Worm (Caenorhabditis elegans) whole organism, young adult: ENCODE results near the gene clec-63.

Experiments
- B0035.1 ChIP-seq: sonication (generic microtip); optimal IDR thresholded peaks from 2 replicates; lab custom pipeline; 2016; ENCODE audit warnings: missing genetic modification characterization, mild to moderate bottlenecking, missing compliant biosample characterization, missing genotype, missing genetic modification reagents
- B0261.1 ChIP-seq: sonication (generic microtip); optimal IDR thresholded peaks from 2 replicates; lab custom pipeline; 2016; ENCODE audit warnings: mild to moderate bottlenecking, missing genetic modification characterization, moderate library complexity, missing compliant biosample characterization
- F22D6.2 ChIP-seq: sonication (generic microtip); optimal IDR thresholded peaks from 2 replicates; lab custom pipeline; 2016; ENCODE audit warnings: mild to moderate bottlenecking, missing genetic modification characterization, missing compliant biosample characterization
- F57C9.4 ChIP-seq: sonication (generic microtip); optimal IDR thresholded peaks from 2 replicates; lab custom pipeline; 2017; ENCODE audit warnings: mild to moderate bottlenecking, missing genetic modification characterization, missing compliant biosample characterization
- K11D2.4 ChIP-seq: fragments of 200-800 bp; sonication (Bioruptor generic); IDR thresholded peaks from 2 replicates; pipeline ENCODE4 v1.3.6; 2022; ENCODE audit warnings: missing genetic modification reagents, missing genetic modification characterization, missing compliant biosample characterization
- T07F8.4 ChIP-seq: sonication (generic microtip); optimal IDR thresholded peaks from 2 replicates; lab custom pipeline; 2016; ENCODE audit warnings: mild to moderate bottlenecking, missing genetic modification characterization, moderate library complexity, missing compliant biosample characterization
- Y67H2A.10 ChIP-seq: fragments of 200-800 bp; sonication (Bioruptor generic); conservative IDR thresholded peaks from 2 replicates; pipeline ENCODE4 v1.3.6; 2022; ENCODE audit warnings: missing genetic modification reagents, missing genetic modification characterization, missing compliant biosample characterization
- akir-1 ChIP-seq: fragments of 200-800 bp; sonication (Bioruptor generic); optimal IDR thresholded peaks from 2 replicates; lab custom pipeline; 2018; ENCODE audit warnings: mild to moderate bottlenecking, missing genetic modification characterization, moderate library complexity, missing compliant biosample characterization
- ama-1 ChIP-seq, 3 experiments: fragments of 150-350 bp in 1 of 3; sonication (generic microtip) in 2 of 3; optimal IDR thresholded peaks; 2 replicates each; lab custom pipeline; 2014 to 2018; ENCODE audit warnings: missing biosample characterization in 2 of 3, missing genetic modification characterization in 2 of 3, missing genetic modification reagents in 2 of 3
- aptf-2 ChIP-seq: fragments of 200-800 bp; sonication (Bioruptor generic); conservative IDR thresholded peaks from 2 replicates; pipeline ENCODE4 v1.3.6; 2022; ENCODE audit warnings: missing genetic modification reagents, missing genetic modification characterization, missing compliant biosample characterization
- attf-6 ChIP-seq: fragments of 200-800 bp; sonication (Bioruptor generic); IDR thresholded peaks from 2 replicates; pipeline ENCODE4 v1.3.6; 2022; ENCODE audit warnings: missing genetic modification reagents, missing genetic modification characterization, missing compliant biosample characterization
- cebp-1 ChIP-seq, 2 experiments: fragments of 200-800 bp in 1 of 2; sonication (Bioruptor generic) in 1 of 2; sonication (generic microtip) in 1 of 2; IDR thresholded peaks in 1 of 2; optimal IDR thresholded peaks in 1 of 2; 2 replicates each; pipeline versions ENCODE4 v1.3.6 to Lab custom; 2017 to 2022; ENCODE audit warnings: missing compliant biosample characterization in 2 of 2, missing genetic modification characterization in 2 of 2, mild to moderate bottlenecking in 1 of 2, missing genetic modification reagents in 1 of 2, moderate library complexity in 1 of 2
- cebp-2 ChIP-seq: fragments of 200-800 bp; sonication (Bioruptor generic); IDR thresholded peaks from 2 replicates; pipeline ENCODE4 v1.3.6; 2022; ENCODE audit warnings: missing genetic modification characterization, missing compliant biosample characterization
- ceh-40 ChIP-seq: fragments of 200-800 bp; sonication (Bioruptor generic); IDR thresholded peaks from 2 replicates; pipeline ENCODE4 v1.3.6; 2022; ENCODE audit warnings: missing genetic modification characterization, missing compliant biosample characterization
- ceh-58 ChIP-seq: fragments of 200-800 bp; sonication (Bioruptor generic); IDR thresholded peaks from 2 replicates; pipeline ENCODE4 v1.3.6; 2022; ENCODE audit warnings: missing genetic modification characterization, missing compliant biosample characterization
- ceh-79 ChIP-seq: sonication (generic microtip); optimal IDR thresholded peaks from 2 replicates; lab custom pipeline; 2017; ENCODE audit warnings: mild to moderate bottlenecking, missing genetic modification characterization, missing compliant biosample characterization
- ekl-4 ChIP-seq: fragments of 200-800 bp; sonication (Bioruptor generic); IDR thresholded peaks from 2 replicates; pipeline ENCODE4 v1.3.6; 2022; ENCODE audit warnings: missing genetic modification reagents, missing genetic modification characterization, missing compliant biosample characterization
- fkh-3 ChIP-seq: sonication (generic microtip); optimal IDR thresholded peaks from 2 replicates; lab custom pipeline; 2016; ENCODE audit warnings: mild to moderate bottlenecking, missing genetic modification characterization, missing compliant biosample characterization
- gei-17 ChIP-seq: fragments of 200-800 bp; sonication (Bioruptor generic); optimal IDR thresholded peaks from 2 replicates; lab custom pipeline; 2018; ENCODE audit warnings: mild to moderate bottlenecking, missing genetic modification characterization, missing compliant biosample characterization
- let-607 ChIP-seq, 2 experiments: fragments of 200-800 bp in 1 of 2; sonication (Bioruptor generic) in 1 of 2; sonication (generic microtip) in 1 of 2; optimal IDR thresholded peaks; 2 replicates each; lab custom pipeline; 2016 to 2018; ENCODE audit warnings: mild to moderate bottlenecking in 2 of 2, missing compliant biosample characterization in 2 of 2, missing genetic modification characterization in 2 of 2, moderate library complexity in 2 of 2, missing genotype in 1 of 2
- lsy-27 ChIP-seq: sonication (generic microtip); optimal IDR thresholded peaks from 2 replicates; lab custom pipeline; 2017; ENCODE audit warnings: missing genetic modification characterization, mild to moderate bottlenecking, missing compliant biosample characterization, antibody characterized with exemption, missing genotype, borderline replicate concordance; ENCODE audit not compliant: insufficient read depth
- madf-6 ChIP-seq: fragments of 200-800 bp; sonication (Bioruptor generic); IDR thresholded peaks from 2 replicates; pipeline ENCODE4 v1.3.6; 2022; ENCODE audit warnings: missing genetic modification reagents, missing genetic modification characterization, missing compliant biosample characterization
- madf-8 ChIP-seq: fragments of 200-800 bp; sonication (Bioruptor generic); conservative IDR thresholded peaks from 2 replicates; pipeline ENCODE4 v1.3.6; 2022; ENCODE audit warnings: missing genetic modification reagents, missing genetic modification characterization, missing compliant biosample characterization
- mcd-1 ChIP-seq: fragments of 200-800 bp; sonication (Bioruptor generic); IDR thresholded peaks from 2 replicates; pipeline ENCODE4 v1.3.6; 2022; ENCODE audit warnings: missing genetic modification reagents, missing genetic modification characterization, missing compliant biosample characterization
- mes-4 ChIP-seq: sonication (generic microtip); optimal IDR thresholded peaks from 2 replicates; lab custom pipeline; 2016; ENCODE audit warnings: missing genotype, missing genetic modification characterization, missing compliant biosample characterization
- nfya-2 ChIP-seq: fragments of 200-800 bp; sonication (Bioruptor generic); IDR thresholded peaks from 2 replicates; pipeline ENCODE4 v1.3.6; 2022; ENCODE audit warnings: missing genetic modification reagents, missing genetic modification characterization, missing compliant biosample characterization
- nhr-179 ChIP-seq: sonication (generic microtip); optimal IDR thresholded peaks from 2 replicates; lab custom pipeline; 2016; ENCODE audit warnings: mild to moderate bottlenecking, missing genetic modification characterization, missing compliant biosample characterization
- rcor-1 ChIP-seq: fragments of 200-800 bp; sonication (Bioruptor generic); IDR thresholded peaks from 2 replicates; pipeline ENCODE4 v1.3.6; 2022; ENCODE audit warnings: missing genetic modification reagents, missing genetic modification characterization, missing compliant biosample characterization
- rec-8 ChIP-seq, 2 experiments: sonication (generic microtip); optimal IDR thresholded peaks; 2 replicates each; lab custom pipeline; 2016; ENCODE audit warnings: mild to moderate bottlenecking in 2 of 2, missing genetic modification characterization in 2 of 2, missing genetic modification reagents in 2 of 2, missing genotype in 2 of 2, missing biosample characterization in 1 of 2, missing compliant biosample characterization in 1 of 2, moderate library complexity in 1 of 2
- snpc-1.1 ChIP-seq: sonication (generic microtip); optimal IDR thresholded peaks from 2 replicates; lab custom pipeline; 2017; ENCODE audit warnings: missing genetic modification characterization, mild to moderate bottlenecking, missing compliant biosample characterization, antibody characterized with exemption, moderate library complexity, missing genotype, missing genetic modification reagents; ENCODE audit not compliant: insufficient read depth
- snpc-3.4 ChIP-seq: sonication (generic microtip); optimal IDR thresholded peaks from 2 replicates; lab custom pipeline; 2017; ENCODE audit warnings: missing genetic modification characterization, mild to moderate bottlenecking, missing compliant biosample characterization, antibody characterized with exemption, moderate library complexity, missing genotype, missing genetic modification reagents
- snpc-4 ChIP-seq, 5 experiments: fragments of 150-350 bp in 1 of 5; sonication (generic microtip) in 4 of 5; optimal IDR thresholded peaks; 2 replicates each; lab custom pipeline; 2014 to 2018; ENCODE audit warnings: missing genetic modification characterization in 5 of 5, missing biosample characterization in 3 of 5, antibody characterized with exemption in 2 of 5, mild to moderate bottlenecking in 2 of 5, missing compliant biosample characterization in 2 of 5, missing genotype in 2 of 5, moderate library complexity in 2 of 5, missing genetic modification reagents in 1 of 5
- sptf-2 ChIP-seq: fragments of 200-800 bp; sonication (Bioruptor generic); optimal IDR thresholded peaks from 2 replicates; lab custom pipeline; 2018; ENCODE audit warnings: mild to moderate bottlenecking, missing genetic modification characterization, missing compliant biosample characterization
- zfh-2 ChIP-seq: fragments of 200-800 bp; sonication (Bioruptor generic); conservative IDR thresholded peaks from 2 replicates; pipeline ENCODE4 v1.3.6; 2022; ENCODE audit warnings: missing genetic modification reagents, missing genetic modification characterization, missing compliant biosample characterization
- ztf-22 ChIP-seq: fragments of 200-800 bp; sonication (Bioruptor generic); optimal IDR thresholded peaks from 2 replicates; lab custom pipeline; 2018; ENCODE audit warnings: mild to moderate bottlenecking, missing genetic modification characterization, moderate library complexity, missing compliant biosample characterization
- ztf-25 ChIP-seq: fragments of 200-800 bp; sonication (Bioruptor generic); IDR thresholded peaks from 2 replicates; pipeline ENCODE4 v1.3.6; 2022; ENCODE audit warnings: missing genetic modification reagents, missing genetic modification characterization, missing compliant biosample characterization
- ztf-3 ChIP-seq: fragments of 200-800 bp; sonication (Bioruptor generic); optimal IDR thresholded peaks from 2 replicates; lab custom pipeline; 2018; ENCODE audit warnings: mild to moderate bottlenecking, missing genetic modification characterization, missing compliant biosample characterization

The clec-63 gene

ce11 chrII:12923225-12923624, 27.8 kb downstream of the clec-63 start (continued):
- TF ChIP-seq K11D2.4 (GFP tag; lab: Robert Waterston, UW) (no peak), zfh-2 (no peak), cebp-1 (GFP tag; IDR thresholded peaks at IDR 0.05; lab: Robert Waterston, UW) (no peak), cebp-1 (tag; optimal IDR thresholded peaks at IDR 0.05; lab: Kevin White, UChicago) (no peak), ama-1 (optimal IDR thresholded peaks at IDR 0.05; lab: Kevin White, UChicago) (no peak), ama-1 (GFP tag; optimal IDR thresholded peaks at IDR 0.05; lab: Kevin White, UChicago) (peak in 1 of 2 experiments; percentile 91), F57C9.4 (no peak), ceh-79 (tag; lab: Kevin White, UChicago) (no peak), lsy-27 (tag; lab: Kevin White, UChicago) (no peak), B0035.1 (no peak), madf-8 (GFP tag; lab: Robert Waterston, UW) (no peak), let-607 (tag; optimal IDR thresholded peaks at IDR 0.05; lab: Kevin White, UChicago) (no peak), ztf-25 (0 out of 2 replicates have a peak, but pooled peaks have one; percentile 11), madf-6 (peak; percentile 69), cebp-2 (0 out of 2 replicates have a peak, but pooled peaks have one; percentile 79), ceh-40 (GFP tag; lab: Robert Waterston, UW) (no peak), rec-8 (tag; optimal IDR thresholded peaks at IDR 0.05; lab: Kevin White, UChicago) (peak in 1 of 2 experiments; percentile 45), attf-6 (GFP tag; lab: Robert Waterston, UW) (0 out of 2 replicates have a peak, but pooled peaks have one; percentile 63), ekl-4 (GFP tag; lab: Robert Waterston, UW) (peak; percentile 68), F22D6.2 (tag; lab: Kevin White, UChicago) (no peak), mes-4 (no peak), snpc-3.4 (tag; lab: Kevin White, UChicago) (peak; percentile 24), Y67H2A.10 (GFP tag; lab: Robert Waterston, UW) (no peak), gei-17 (GFP tag; lab: Kevin White, UChicago) (no peak), T07F8.4 (no peak), snpc-4 (GFP tag; optimal IDR thresholded peaks at IDR 0.05; lab: Kevin White, UChicago) (peak; percentile 6), snpc-4 (tag; optimal IDR thresholded peaks at IDR 0.05; lab: Kevin White, UChicago) (peak in 1 of 4 experiments; percentile 3), rcor-1 (GFP tag; lab: Robert Waterston, UW) (no peak)

ce11 chrII:12925551-12925950, 30.1 kb downstream of the clec-63 start, which contains the start of gene F58G1.8:
Gene F58G1.8 (minus strand): TSS chrII:12925651.
- no peak for TF ChIP-seq ztf-22 (GFP tag; lab: Kevin White, UChicago)

ce11 chrII:12928241-12928640, 32.8 kb downstream of the clec-63 start, which contains the start of gene F58G1.3:
Gene F58G1.3 (minus strand): TSS chrII:12928341.
- no peak for TF ChIP-seq T07F8.4
- TF ChIP-seq ceh-58 (GFP tag; lab: Robert Waterston, UW): no peak
- TF ChIP-seq nfya-2 (GFP tag; lab: Robert Waterston, UW): no peak
- no peak for TF ChIP-seq cebp-2
- TF ChIP-seq nhr-179: no peak
- TF ChIP-seq zfh-2: no peak
- no peak for TF ChIP-seq snpc-1.1 (tag; lab: Kevin White, UChicago)
- TF ChIP-seq ztf-25: no peak
- no peak for TF ChIP-seq aptf-2 (GFP tag; lab: Robert Waterston, UW)
- TF ChIP-seq mcd-1 (GFP tag; lab: Robert Waterston, UW): no peak
- TF ChIP-seq akir-1 (GFP tag; lab: Kevin White, UChicago): no peak
- TF ChIP-seq B0261.1 (tag; lab: Kevin White, UChicago): no peak
- no peak for TF ChIP-seq fkh-3 (tag; lab: Kevin White, UChicago)
- no peak for TF ChIP-seq ztf-3 (GFP tag; lab: Kevin White, UChicago)
- no peak for TF ChIP-seq sptf-2 (GFP tag; lab: Kevin White, UChicago)
